Fruit fly (Drosophila melanogaster) whole organism, prepupa: ENCODE measurements around the gene Smyd5.

Experiments used
- Blimp-1 ChIP-seq: fragments of 200-800 bp; sonication (Bioruptor generic); optimal IDR thresholded peaks from 3 replicates; lab custom pipeline; 2017; ENCODE audit warnings: missing biosample characterization, missing genetic modification characterization, mild to moderate bottlenecking, moderate library complexity, missing genetic modification reagents
- CG10631 ChIP-seq: fragments of 200-800 bp; sonication (Bioruptor generic); optimal IDR thresholded peaks from 2 replicates; lab custom pipeline; 2016; ENCODE audit warnings: missing biosample characterization, missing genetic modification characterization
- CG10669 ChIP-seq: fragments of 200-800 bp; sonication (Bioruptor generic); optimal IDR thresholded peaks from 3 replicates; lab custom pipeline; 2018; ENCODE audit warnings: missing biosample characterization, mild to moderate bottlenecking, missing genetic modification characterization, moderate library complexity
- CG11294 ChIP-seq: fragments of 200-800 bp; sonication (Bioruptor generic); IDR thresholded peaks from 2 replicates; pipeline ENCODE4 v1.3.6; 2022; ENCODE audit warnings: missing biosample characterization, missing genetic modification characterization
- CG11762 ChIP-seq: fragments of 200-800 bp; sonication (Bioruptor generic); optimal IDR thresholded peaks from 3 replicates; lab custom pipeline; 2016; ENCODE audit warnings: missing biosample characterization, missing genetic modification characterization; ENCODE audit not compliant: insufficient read depth
- CG11902 ChIP-seq: fragments of 200-800 bp; sonication (Bioruptor generic); optimal IDR thresholded peaks from 3 replicates; lab custom pipeline; 2016; ENCODE audit warnings: missing biosample characterization, missing genetic modification characterization
- CG1621 ChIP-seq: fragments of 200-800 bp; sonication (Bioruptor generic); optimal IDR thresholded peaks from 3 replicates; lab custom pipeline; 2018; ENCODE audit warnings: missing biosample characterization, mild to moderate bottlenecking, missing genetic modification characterization
- CG16779 ChIP-seq: fragments of 200-800 bp; sonication (Bioruptor generic); optimal IDR thresholded peaks from 3 replicates; lab custom pipeline; 2017; ENCODE audit warnings: missing biosample characterization, mild to moderate bottlenecking, missing genetic modification characterization
- CG3032 ChIP-seq: fragments of 200-800 bp; optimal IDR thresholded peaks from 2 replicates; lab custom pipeline; 2019; ENCODE audit warnings: missing biosample characterization, mild to moderate bottlenecking, missing genetic modification characterization, moderate library complexity
- CG31627 ChIP-seq: fragments of 200-800 bp; sonication (Bioruptor generic); optimal IDR thresholded peaks from 3 replicates; lab custom pipeline; 2016; ENCODE audit warnings: missing biosample characterization, missing genetic modification characterization
- CG32006 ChIP-seq: fragments of 200-800 bp; sonication (Bioruptor generic); optimal IDR thresholded peaks from 3 replicates; lab custom pipeline; 2017; ENCODE audit warnings: missing biosample characterization, mild to moderate bottlenecking, missing genetic modification characterization
- CG34406 ChIP-seq: fragments of 200-800 bp; sonication (Bioruptor generic); optimal IDR thresholded peaks from 3 replicates; lab custom pipeline; 2016; ENCODE audit warnings: missing biosample characterization, missing genetic modification characterization
- CG3919 ChIP-seq: fragments of 200-800 bp; sonication (Bioruptor generic); optimal IDR thresholded peaks from 3 replicates; lab custom pipeline; 2016; ENCODE audit warnings: missing biosample characterization, missing genetic modification characterization
- CG4318 ChIP-seq: fragments of 200-800 bp; sonication (Bioruptor generic); optimal IDR thresholded peaks from 3 replicates; lab custom pipeline; 2017; ENCODE audit warnings: missing biosample characterization, mild to moderate bottlenecking, missing genetic modification characterization
- CG6163 ChIP-seq: fragments of 200-800 bp; sonication (Bioruptor generic); IDR thresholded peaks from 3 replicates; pipeline ENCODE4 v1.3.6; 2022; ENCODE audit warnings: missing biosample characterization, missing genetic modification characterization
- CG6276 ChIP-seq: fragments of 200-800 bp; sonication (Bioruptor generic); optimal IDR thresholded peaks from 2 replicates; lab custom pipeline; 2017; ENCODE audit warnings: missing biosample characterization, mild to moderate bottlenecking, missing genetic modification characterization
- CG6854 ChIP-seq: fragments of 200-800 bp; sonication (Bioruptor generic); optimal IDR thresholded peaks from 2 replicates; lab custom pipeline; 2017; ENCODE audit warnings: missing biosample characterization, mild to moderate bottlenecking, missing genetic modification characterization
- CG7368 ChIP-seq: fragments of 200-800 bp; sonication (Bioruptor generic); optimal IDR thresholded peaks from 3 replicates; lab custom pipeline; 2016; ENCODE audit warnings: missing biosample characterization, missing genetic modification characterization
- CG8632 ChIP-seq: fragments of 200-800 bp; sonication (Bioruptor generic); optimal IDR thresholded peaks from 3 replicates; lab custom pipeline; 2016; ENCODE audit warnings: missing biosample characterization, missing genetic modification characterization
- Eip78C ChIP-seq: fragments of 200-800 bp; sonication (Bioruptor generic); peaks from one replicate; lab custom pipeline; 2016; ENCODE audit warnings: missing biosample characterization, missing genetic modification characterization
- Eip93F ChIP-seq: fragments of 200-800 bp; sonication (Bioruptor generic); optimal IDR thresholded peaks from 2 replicates; lab custom pipeline; 2016; ENCODE audit warnings: missing biosample characterization, mild to moderate bottlenecking, missing genetic modification characterization
- Ets21C ChIP-seq: fragments of 200-800 bp; sonication (Bioruptor generic); optimal IDR thresholded peaks from 3 replicates; lab custom pipeline; 2016; ENCODE audit warnings: missing biosample characterization, missing genetic modification characterization
- Ets96B ChIP-seq: fragments of 200-800 bp; optimal IDR thresholded peaks from 2 replicates; lab custom pipeline; 2019; ENCODE audit warnings: missing biosample characterization, mild to moderate bottlenecking, missing genetic modification characterization, moderate library complexity
- Gug ChIP-seq: fragments of 200-800 bp; sonication (Bioruptor generic); IDR thresholded peaks from 2 replicates; pipeline ENCODE4 v1.3.6; 2022; ENCODE audit warnings: missing biosample characterization, missing genetic modification characterization
- Hr38 ChIP-seq: sonication (Bioruptor generic); optimal IDR thresholded peaks from 2 replicates; lab custom pipeline; 2016; ENCODE audit warnings: missing biosample characterization, missing genetic modification characterization
- Hr4 ChIP-seq: fragments of 200-800 bp; sonication (Bioruptor generic); optimal IDR thresholded peaks from 3 replicates; lab custom pipeline; 2016; ENCODE audit warnings: missing biosample characterization, missing genetic modification characterization
- Lpt ChIP-seq: fragments of 200-800 bp; sonication (Bioruptor generic); optimal IDR thresholded peaks from 3 replicates; lab custom pipeline; 2016; ENCODE audit warnings: missing biosample characterization, missing genetic modification characterization
- Met ChIP-seq: fragments of 200-800 bp; sonication (Bioruptor generic); optimal IDR thresholded peaks from 3 replicates; lab custom pipeline; 2016; ENCODE audit warnings: missing biosample characterization, missing genetic modification characterization
- OdsH ChIP-seq: fragments of 200-800 bp; sonication (Bioruptor generic); optimal IDR thresholded peaks from 3 replicates; lab custom pipeline; 2016; ENCODE audit warnings: missing biosample characterization, missing genetic modification characterization
- Smox ChIP-seq: fragments of 200-800 bp; sonication (Bioruptor generic); optimal IDR thresholded peaks from 3 replicates; lab custom pipeline; 2016; ENCODE audit warnings: missing biosample characterization, missing genetic modification characterization
- Sox102F ChIP-seq: fragments of 200-800 bp; sonication (Bioruptor generic); optimal IDR thresholded peaks from 2 replicates; lab custom pipeline; 2016; ENCODE audit warnings: missing biosample characterization, mild to moderate bottlenecking, missing genetic modification characterization
- Sox14 ChIP-seq: fragments of 200-800 bp; sonication (Bioruptor generic); optimal IDR thresholded peaks from 3 replicates; lab custom pipeline; 2016; ENCODE audit warnings: missing biosample characterization, missing genetic modification characterization
- Sox15 ChIP-seq: fragments of 200-800 bp; sonication (Bioruptor generic); optimal IDR thresholded peaks from 3 replicates; lab custom pipeline; 2016; ENCODE audit warnings: missing biosample characterization, missing genetic modification characterization
- achi ChIP-seq: fragments of 200-800 bp; sonication (Bioruptor generic); optimal IDR thresholded peaks from 3 replicates; lab custom pipeline; 2016; ENCODE audit warnings: missing biosample characterization, missing genetic modification characterization
- acj6 ChIP-seq: fragments of 200-800 bp; sonication (Bioruptor generic); optimal IDR thresholded peaks from 3 replicates; lab custom pipeline; 2016; ENCODE audit warnings: missing biosample characterization, missing genetic modification characterization
- dac ChIP-seq: fragments of 200-800 bp; sonication (Bioruptor generic); optimal IDR thresholded peaks from 2 replicates; lab custom pipeline; 2017; ENCODE audit warnings: missing biosample characterization, mild to moderate bottlenecking, missing genetic modification characterization
- dsx ChIP-seq: fragments of 200-800 bp; optimal IDR thresholded peaks from 3 replicates; lab custom pipeline; 2019; ENCODE audit warnings: missing biosample characterization, mild to moderate bottlenecking, missing genetic modification characterization, moderate library complexity; ENCODE audit not compliant: poor library complexity, severe bottlenecking
- eg ChIP-seq: fragments of 200-800 bp; sonication (Bioruptor generic); IDR thresholded peaks from 3 replicates; pipeline ENCODE4 v1.3.6; 2022; ENCODE audit warnings: missing biosample characterization, missing genetic modification characterization
- esn ChIP-seq: fragments of 200-800 bp; sonication (Bioruptor generic); optimal IDR thresholded peaks from 2 replicates; lab custom pipeline; 2016; ENCODE audit warnings: missing biosample characterization, mild to moderate bottlenecking, missing genetic modification characterization, moderate library complexity
- fd59A ChIP-seq: fragments of 200-800 bp; sonication (Bioruptor generic); optimal IDR thresholded peaks from 2 replicates; lab custom pipeline; 2017; ENCODE audit warnings: missing biosample characterization, mild to moderate bottlenecking, missing genetic modification characterization, missing genetic modification reagents
- fd85E ChIP-seq: fragments of 200-800 bp; sonication (Bioruptor generic); optimal IDR thresholded peaks from 3 replicates; lab custom pipeline; 2016; ENCODE audit warnings: missing biosample characterization, missing genetic modification characterization
- fkh ChIP-seq: fragments of 200-800 bp; sonication (Bioruptor generic); optimal IDR thresholded peaks from 3 replicates; lab custom pipeline; 2017; ENCODE audit warnings: missing biosample characterization, mild to moderate bottlenecking, missing genetic modification characterization, moderate library complexity
- lz ChIP-seq: fragments of 200-800 bp; sonication (Bioruptor generic); optimal IDR thresholded peaks from 3 replicates; lab custom pipeline; 2016; ENCODE audit warnings: missing biosample characterization, missing genetic modification characterization
- net ChIP-seq: fragments of 200-800 bp; sonication (Bioruptor generic); optimal IDR thresholded peaks from 3 replicates; lab custom pipeline; 2016; ENCODE audit warnings: missing biosample characterization, missing genetic modification characterization
- pdm3 ChIP-seq: fragments of 200-800 bp; sonication (Bioruptor generic); optimal IDR thresholded peaks from 3 replicates; lab custom pipeline; 2016; ENCODE audit warnings: missing biosample characterization, missing genetic modification characterization
- salr ChIP-seq, 2 experiments: fragments of 200-800 bp; sonication (Bioruptor generic); optimal IDR thresholded peaks; 3 replicates each; lab custom pipeline; 2016 to 2018; ENCODE audit warnings: missing biosample characterization in 2 of 2, missing genetic modification characterization in 2 of 2, mild to moderate bottlenecking in 1 of 2
- spab ChIP-seq: fragments of 200-800 bp; sonication (Bioruptor generic); optimal IDR thresholded peaks from 2 replicates; lab custom pipeline; 2017; ENCODE audit warnings: missing biosample characterization, mild to moderate bottlenecking, missing genetic modification characterization, missing genetic modification reagents
- ss ChIP-seq, 2 experiments: fragments of 200-800 bp; sonication (Bioruptor generic); optimal IDR thresholded peaks; 2 replicates in 1 of 2; 3 replicates in 1 of 2; lab custom pipeline; 2017 to 2018; ENCODE audit warnings: mild to moderate bottlenecking in 2 of 2, missing biosample characterization in 2 of 2, missing genetic modification characterization in 2 of 2, moderate library complexity in 1 of 2
- svp ChIP-seq: fragments of 200-800 bp; sonication (Bioruptor generic); peaks from one replicate; lab custom pipeline; 2016; ENCODE audit warnings: missing biosample characterization, missing genetic modification characterization
- topi ChIP-seq: fragments of 200-800 bp; sonication (Bioruptor generic); optimal IDR thresholded peaks from 3 replicates; lab custom pipeline; 2016; ENCODE audit warnings: missing biosample characterization, missing genetic modification characterization
- vri ChIP-seq: fragments of 200-800 bp; sonication (Bioruptor generic); optimal IDR thresholded peaks from 3 replicates; lab custom pipeline; 2016; ENCODE audit warnings: missing biosample characterization, mild to moderate bottlenecking, missing genetic modification characterization

The Smyd5 gene

DNA sequence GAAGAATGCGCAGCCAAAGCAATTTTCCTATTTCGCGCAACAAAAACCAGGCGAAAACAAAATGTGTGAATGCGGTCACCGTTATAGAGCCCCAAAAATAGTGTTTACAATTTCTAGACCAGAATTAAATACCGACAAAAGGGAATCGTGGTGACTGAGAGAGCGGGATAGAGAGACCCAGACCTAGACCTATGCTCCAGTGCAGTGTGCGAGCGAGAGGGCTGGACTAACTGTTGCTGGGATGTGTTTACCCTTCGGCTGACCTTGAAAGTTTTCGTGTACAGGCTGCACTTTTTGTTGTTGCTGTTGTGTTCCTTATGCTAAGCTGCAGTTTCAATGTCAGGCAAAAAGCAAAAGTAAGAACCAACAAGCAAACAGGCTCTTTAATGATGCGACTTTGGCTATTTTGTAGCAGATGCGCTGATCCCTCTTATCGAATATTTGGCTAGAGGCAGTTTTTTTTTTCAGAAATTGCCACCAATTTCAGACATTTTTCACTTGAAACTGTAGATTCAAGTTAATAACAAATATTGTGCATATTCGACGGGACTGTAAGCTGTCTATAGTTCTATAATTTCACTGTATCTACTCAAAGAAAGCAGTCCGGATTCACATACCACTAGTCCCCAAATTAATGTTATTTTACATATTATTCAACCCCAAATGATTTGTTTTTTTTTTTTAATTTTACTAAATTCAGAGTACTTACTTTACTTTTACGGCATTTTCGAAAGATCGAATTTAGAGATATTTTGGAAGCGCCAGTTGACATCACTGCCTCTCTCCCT lies 31.8 kb downstream of the Smyd5 start:
- peak; percentile 67 for TF ChIP-seq Met (GFP tag; lab: Kevin White, UChicago)
- no peak for TF ChIP-seq CG16779 (tag; lab: Kevin White, UChicago)
- peak; percentile 58 for TF ChIP-seq CG31627
- TF ChIP-seq Ets96B (tag; lab: Kevin White, UChicago): no peak
- peak; percentile 34 for TF ChIP-seq acj6 (GFP tag; lab: Kevin White, UChicago)
- no peak for TF ChIP-seq Ets21C (GFP tag; lab: Kevin White, UChicago)
- TF ChIP-seq CG6854 (GFP tag; lab: Kevin White, UChicago): no peak
- TF ChIP-seq CG3032: no peak
- no peak for TF ChIP-seq achi
- peak; percentile 50 for TF ChIP-seq Sox14
- peak; percentile 42 for TF ChIP-seq CG3919 (GFP tag; lab: Kevin White, UChicago)
- TF ChIP-seq CG34406 (GFP tag; lab: Kevin White, UChicago): peak; percentile 34
- TF ChIP-seq salr (GFP tag; optimal IDR thresholded peaks at IDR 0.05; lab: Kevin White, UChicago): peak in 1 of 2 experiments; percentile 52
- no peak for TF ChIP-seq Lpt (GFP tag; lab: Kevin White, UChicago)
- TF ChIP-seq net (GFP tag; lab: Kevin White, UChicago): peak; percentile 4
- no peak for TF ChIP-seq vri
- TF ChIP-seq CG6163 (GFP tag; lab: Robert Waterston, UW): no peak
- TF ChIP-seq CG6276: peak; percentile 40
- peak; percentile 49 for TF ChIP-seq Smox (GFP tag; lab: Kevin White, UChicago)
- TF ChIP-seq CG7368 (GFP tag; lab: Kevin White, UChicago): no peak
- TF ChIP-seq fd85E (GFP tag; lab: Kevin White, UChicago): no peak
- peak; percentile 19 for TF ChIP-seq fd59A (GFP tag; lab: Kevin White, UChicago)
- peak; percentile 55 for TF ChIP-seq Sox102F (GFP tag; lab: Kevin White, UChicago)
- no peak for TF ChIP-seq CG11294
- TF ChIP-seq esn (GFP tag; lab: Kevin White, UChicago): peak; percentile 62
- no peak for TF ChIP-seq Gug
- TF ChIP-seq CG4318: peak; percentile 16
- peak; percentile 29 to 74 for TF ChIP-seq ss (GFP tag; optimal IDR thresholded peaks at IDR 0.05; lab: Kevin White, UChicago)
- TF ChIP-seq CG10631 (GFP tag; lab: Kevin White, UChicago): no peak
- peak; percentile 4 for TF ChIP-seq Sox15 (GFP tag; lab: Kevin White, UChicago)
- TF ChIP-seq CG32006 (GFP tag; lab: Kevin White, UChicago): peak; percentile 52
- peak; percentile 33 for TF ChIP-seq OdsH (GFP tag; lab: Kevin White, UChicago)
- peak; percentile 87 for TF ChIP-seq Eip78C (GFP tag; lab: Kevin White, UChicago)
- TF ChIP-seq topi (GFP tag; lab: Kevin White, UChicago): peak; percentile 64
- TF ChIP-seq pdm3 (GFP tag; lab: Kevin White, UChicago): peak; percentile 43
- TF ChIP-seq CG10669 (GFP tag; lab: Kevin White, UChicago): peak; percentile 13
- TF ChIP-seq fkh: peak; percentile 18
- TF ChIP-seq CG11762 (GFP tag; lab: Kevin White, UChicago): no peak
- no peak for TF ChIP-seq Eip93F (GFP tag; lab: Kevin White, UChicago)
- TF ChIP-seq Hr4: peak; percentile 28
- peak; percentile 84 for TF ChIP-seq svp (GFP tag; lab: Kevin White, UChicago)
- peak; percentile 93 for TF ChIP-seq Blimp-1
- no peak for TF ChIP-seq dac
- TF ChIP-seq Hr38 (GFP tag; lab: Kevin White, UChicago): no peak
- peak; percentile 48 for TF ChIP-seq spab (GFP tag; lab: Kevin White, UChicago)
- TF ChIP-seq CG11902 (GFP tag; lab: Kevin White, UChicago): peak; percentile 1
- TF ChIP-seq lz: peak; percentile 37
- TF ChIP-seq dsx: no peak
- TF ChIP-seq CG8632 (GFP tag; lab: Kevin White, UChicago): no peak
- no peak for TF ChIP-seq eg
- no peak for TF ChIP-seq CG1621 (tag; lab: Kevin White, UChicago)
